Worm (Caenorhabditis elegans): ENCODE results near the gene C32D5.14.

DNA sequence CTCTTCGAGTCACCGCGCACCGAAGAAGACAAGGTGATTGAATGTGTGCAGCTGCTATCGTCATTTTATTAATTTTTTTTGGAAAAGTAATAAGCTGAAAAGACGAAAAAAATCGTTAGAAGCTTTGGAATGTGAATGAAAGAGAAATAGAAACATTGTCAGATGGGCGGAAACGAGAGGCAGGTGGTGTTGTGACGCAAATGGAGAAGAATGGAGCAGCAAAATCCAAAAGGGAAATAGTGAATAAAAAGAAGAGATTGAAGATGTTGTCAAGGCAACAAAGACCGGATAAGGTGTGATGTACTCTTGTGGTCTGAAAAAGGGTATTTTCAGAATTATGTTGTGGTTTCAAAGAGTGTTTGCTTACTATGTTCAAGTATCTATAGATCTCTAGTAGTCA, 7.2 kb downstream of the C32D5.14 start:
- TF ChIP-seq hmg-1.1 (GFP tag; IDR thresholded peaks at IDR 0.05) (no peak), ces-1 (GFP tag; optimal IDR thresholded peaks at IDR 0.05) (no peak)
